Fruit fly (Drosophila melanogaster): ENCODE measurements around the gene CG7600.

- TF ChIP-seq CTCF (optimal IDR thresholded peaks at IDR 0.05), result no peak
- TF ChIP-seq CG8478 (optimal IDR thresholded peaks at IDR 0.05), result no peak
These were observed 6.7 kb upstream of the CG7600 start for dm6 chr3L:11203820-11204449.
